Fruit fly (Drosophila melanogaster): Measurements from ENCODE around the gene Grip91.
A peak's percentile ranks its signal among the peaks of the same experiment; 100 is the strongest.

The Grip91 gene

dm6 chrX:13762372-13762883 is 17.9 kb upstream of the Grip91 start, which contains the start of gene rdgB (continued):
- TF ChIP-seq CG4318 (GFP tag; optimal IDR thresholded peaks at IDR 0.05) (peak; percentile 92), CG11762 (GFP tag; optimal IDR thresholded peaks at IDR 0.05; ENCODE audit: insufficient read depth) (peak; percentile 78), CG6808 (GFP tag; optimal IDR thresholded peaks at IDR 0.05) (peak; percentile 78), CG6163 (GFP tag; IDR thresholded peaks at IDR 0.05) (peak; percentile 68; the same call in 2 of the 3 replicates), Met (GFP tag; optimal IDR thresholded peaks at IDR 0.05) (peak; percentile 82), CG32006 (GFP tag; optimal IDR thresholded peaks at IDR 0.05) (peak; percentile 95), Eip75B (GFP tag; optimal IDR thresholded peaks at IDR 0.05) (peak; percentile 76), dsx (GFP tag; optimal IDR thresholded peaks at IDR 0.05; ENCODE audit: poor library complexity, severe bottlenecking) (peak; percentile 56), Smox (GFP tag; optimal IDR thresholded peaks at IDR 0.05) (peak; percentile 83), fd85E (GFP tag; optimal IDR thresholded peaks at IDR 0.05) (no peak), Sox14 (GFP tag; optimal IDR thresholded peaks at IDR 0.05) (peak; percentile 68), CG9139 (GFP tag; optimal IDR thresholded peaks at IDR 0.05) (peak; percentile 32), net (GFP tag; optimal IDR thresholded peaks at IDR 0.05) (peak; percentile 73), CG6854 (GFP tag; optimal IDR thresholded peaks at IDR 0.05) (peak; percentile 21), vri (GFP tag; optimal IDR thresholded peaks at IDR 0.05) (peak; percentile 9), CG6276 (GFP tag; optimal IDR thresholded peaks at IDR 0.05) (peak; percentile 84), Eip78C (GFP tag) (peak; percentile 94), CG11294 (GFP tag; IDR thresholded peaks at IDR 0.05) (peak; percentile 39; the same call in 1 of the 2 replicates), CG1621 (tag; optimal IDR thresholded peaks at IDR 0.05) (peak; percentile 37), fd59A (GFP tag; optimal IDR thresholded peaks at IDR 0.05) (peak; percentile 81), Sox102F (GFP tag; optimal IDR thresholded peaks at IDR 0.05) (peak; percentile 79), CG10631 (GFP tag; optimal IDR thresholded peaks at IDR 0.05) (peak; percentile 86), CG10669 (GFP tag; optimal IDR thresholded peaks at IDR 0.05) (peak; percentile 100)

DNA sequence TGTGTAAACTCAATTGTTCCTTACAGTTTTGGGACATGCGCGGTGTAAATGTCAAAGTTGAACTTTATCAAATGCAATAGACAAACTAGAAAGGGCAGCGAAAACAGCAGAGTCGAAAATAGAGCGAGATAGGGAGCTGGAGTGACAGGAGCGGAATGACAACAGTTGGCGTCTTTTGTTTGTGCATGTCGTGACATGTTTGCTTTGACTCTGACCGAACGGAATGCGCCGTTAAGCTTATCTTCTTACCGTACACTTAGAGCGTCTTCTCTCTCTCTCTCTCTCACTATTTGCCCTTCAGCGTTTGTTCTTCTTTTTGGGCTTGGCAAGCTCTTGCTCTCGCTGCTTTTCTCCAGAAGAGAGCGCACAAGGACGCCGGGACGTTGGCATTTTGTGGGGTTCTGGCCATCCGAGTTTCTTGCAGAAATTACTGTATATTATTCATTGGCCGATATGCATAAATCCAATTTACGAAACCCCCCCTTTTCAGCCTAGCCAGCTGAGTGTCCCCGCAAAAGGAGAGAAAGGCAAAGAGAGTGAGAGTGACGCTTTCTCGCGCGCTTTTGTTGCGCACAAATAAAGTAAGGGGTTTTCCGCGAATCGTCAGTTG is 17.4 kb upstream of the Grip91 start:
- TF ChIP-seq Hr4 (GFP tag; optimal IDR thresholded peaks at IDR 0.05), result no peak
- TF ChIP-seq fkh (GFP tag; optimal IDR thresholded peaks at IDR 0.05), result peak; percentile 29
- TF ChIP-seq vri (GFP tag; optimal IDR thresholded peaks at IDR 0.05), result no peak
- no peak for TF ChIP-seq topi (GFP tag; optimal IDR thresholded peaks at IDR 0.05)
- no peak for TF ChIP-seq CG8319 (GFP tag; optimal IDR thresholded peaks at IDR 0.05)
- TF ChIP-seq CG1621 (tag; optimal IDR thresholded peaks at IDR 0.05), result peak; percentile 51

- peak; percentile 38 for TF ChIP-seq svp (GFP tag)
- TF ChIP-seq pdm3 (GFP tag; optimal IDR thresholded peaks at IDR 0.05), result no peak
- no peak for TF ChIP-seq CG4318 (GFP tag; optimal IDR thresholded peaks at IDR 0.05)
- no peak for TF ChIP-seq salr (GFP tag; optimal IDR thresholded peaks at IDR 0.05)
- TF ChIP-seq CG34406 (GFP tag; optimal IDR thresholded peaks at IDR 0.05), result no peak
Measured at dm6 chrX:13758989-13759549, 14.6 kb upstream of the Grip91 start, which contains the start of gene Yp3. TSS of gene Yp3 (plus strand) at chrX:13759546.

dm6 chrX:13756776-13757312 is 12.4 kb upstream of the Grip91 start, which contains the start of the genes CG32625 and Rtc1:
TSS of gene CG32625 (minus strand) at chrX:13756826.
TSS of gene Rtc1 (plus strand) at chrX:13757179.
- TF ChIP-seq cyc (GFP tag; optimal IDR thresholded peaks at IDR 0.05) (peak; percentile 8), CG6792 (GFP tag; optimal IDR thresholded peaks at IDR 0.05) (peak; percentile 1), lz (GFP tag; optimal IDR thresholded peaks at IDR 0.05) (peak; percentile 18), OdsH (GFP tag; optimal IDR thresholded peaks at IDR 0.05) (peak; percentile 46), CG10669 (GFP tag; optimal IDR thresholded peaks at IDR 0.05) (peak; percentile 8), CG34406 (GFP tag; optimal IDR thresholded peaks at IDR 0.05) (no peak), Eip75B (GFP tag; optimal IDR thresholded peaks at IDR 0.05) (no peak), eg (GFP tag; IDR thresholded peaks at IDR 0.05) (peak; percentile 43; the same call in 1 of the 3 replicates), CG6163 (GFP tag; IDR thresholded peaks at IDR 0.05) (no peak), CG6854 (GFP tag; optimal IDR thresholded peaks at IDR 0.05) (no peak), fd59A (GFP tag; optimal IDR thresholded peaks at IDR 0.05) (no peak), CG15336 (GFP tag; IDR thresholded peaks at IDR 0.05) (peak; percentile 37; the same call in 1 of the 2 replicates), CG3032 (tag; optimal IDR thresholded peaks at IDR 0.05) (peak; percentile 22), CG9139 (GFP tag; optimal IDR thresholded peaks at IDR 0.05) (no peak), svp (GFP tag) (peak; percentile 55), achi (GFP tag; optimal IDR thresholded peaks at IDR 0.05) (peak; percentile 34), net (GFP tag; optimal IDR thresholded peaks at IDR 0.05) (no peak), Eip78C (GFP tag) (peak; percentile 75), Lpt (GFP tag; optimal IDR thresholded peaks at IDR 0.05) (no peak), acj6 (GFP tag; optimal IDR thresholded peaks at IDR 0.05) (peak; percentile 38), CG3919 (GFP tag; optimal IDR thresholded peaks at IDR 0.05) (peak; percentile 17), Met (GFP tag; optimal IDR thresholded peaks at IDR 0.05) (peak; percentile 41), Ets96B (tag; optimal IDR thresholded peaks at IDR 0.05) (peak; percentile 13)

All from whole organism, prepupa.